Worm (Caenorhabditis elegans): ENCODE results near the gene Y71H2AR.2.

The Y71H2AR.2 gene

DNA sequence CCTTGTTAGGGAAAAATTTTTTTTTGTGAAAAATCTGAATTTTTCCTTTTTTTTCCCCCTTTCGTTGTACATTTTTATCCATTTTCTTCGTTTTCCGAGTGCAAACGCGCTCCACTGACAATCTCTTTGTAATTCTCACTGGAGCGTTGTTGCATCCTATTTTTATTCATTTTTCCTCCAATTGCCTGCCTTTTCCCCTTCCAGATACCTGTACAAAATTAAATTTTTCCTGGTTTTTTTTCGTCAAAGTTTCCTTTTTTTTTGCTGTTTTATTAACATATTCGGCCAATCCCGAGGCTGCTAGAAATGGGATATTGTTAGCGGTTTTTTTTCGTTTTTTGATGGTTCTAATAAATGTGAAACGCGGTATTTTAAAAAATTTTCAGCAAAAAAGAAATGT lies 29.3 kb downstream of the Y71H2AR.2 start (continued):
- TF ChIP-seq B0261.1 (tag; optimal IDR thresholded peaks at IDR 0.05), result peak; percentile 4
- no peak for TF ChIP-seq snpc-1.1 (tag; optimal IDR thresholded peaks at IDR 0.05; ENCODE audit: insufficient read depth)
- TF ChIP-seq nfya-1 (tag; optimal IDR thresholded peaks at IDR 0.05; ENCODE audit: borderline replicate concordance, insufficient read depth), result no peak
- TF ChIP-seq T26A5.8 (tag; optimal IDR thresholded peaks at IDR 0.05), result peak; percentile 19
- TF ChIP-seq snpc-3.4 (tag; optimal IDR thresholded peaks at IDR 0.05), result no peak
- TF ChIP-seq xnd-1 (tag; optimal IDR thresholded peaks at IDR 0.05), result peak; percentile 7
- 0 out of 2 replicates have a peak, but pooled peaks have one; percentile 26 for TF ChIP-seq C17E4.6 (GFP tag; IDR thresholded peaks at IDR 0.05)
- TF ChIP-seq ztf-28 (GFP tag; IDR thresholded peaks at IDR 0.05), result no peak
- TF ChIP-seq tbp1 (GFP tag; optimal IDR thresholded peaks at IDR 0.05), result no peak
- no peak for TF ChIP-seq mel-28 (tag; optimal IDR thresholded peaks at IDR 0.05; ENCODE audit: borderline replicate concordance)
- TF ChIP-seq nfyb-1 (GFP tag; IDR thresholded peaks at IDR 0.05), result peak; percentile 24; the same call in 1 of the 2 replicates
- no peak for TF ChIP-seq ztf-26 (tag; optimal IDR thresholded peaks at IDR 0.05)
- peak; percentile 52 for TF ChIP-seq fkh-3 (tag; optimal IDR thresholded peaks at IDR 0.05)
- TF ChIP-seq nhr-179 (tag; optimal IDR thresholded peaks at IDR 0.05), result no peak
- TF ChIP-seq sdz-38 (tag; optimal IDR thresholded peaks at IDR 0.05), result no peak
- TF ChIP-seq akir-1 (GFP tag; optimal IDR thresholded peaks at IDR 0.05), result no peak
- no peak for TF ChIP-seq cebp-2 (GFP tag; IDR thresholded peaks at IDR 0.05)
- peak; percentile 94 for TF ChIP-seq hrde-1 (tag; optimal IDR thresholded peaks at IDR 0.05; ENCODE audit: borderline replicate concordance)
- TF ChIP-seq pha-4 (tag; optimal IDR thresholded peaks at IDR 0.05), result no peak

DNA sequence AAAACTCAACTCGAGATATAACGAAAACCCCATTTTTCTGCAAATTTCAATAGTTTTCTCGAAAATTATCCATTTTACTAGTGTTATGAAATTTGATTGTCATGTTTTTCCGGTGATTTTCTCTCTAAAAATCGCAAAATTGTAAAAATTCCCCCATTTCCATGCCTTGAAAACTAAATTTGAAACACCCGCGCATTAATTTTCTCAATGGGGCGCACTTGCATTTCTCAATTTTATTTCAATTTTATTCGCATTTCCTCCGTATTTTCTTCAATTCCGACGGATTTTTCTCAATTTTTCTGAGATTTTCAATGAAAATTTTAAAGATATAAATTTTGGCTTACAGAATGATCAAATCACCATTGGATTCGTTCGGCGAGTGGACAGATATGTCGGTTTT lies 35.6 kb downstream of the Y71H2AR.2 start, which contains the start of gene Y71H2AM.3:
Gene Y71H2AM.3 (plus strand): TSS at position 347 of the 400 bp plus-strand sequence.
- TF ChIP-seq F10E7.11 (tag; optimal IDR thresholded peaks at IDR 0.05), result no peak
- no peak for TF ChIP-seq xnd-1 (tag; optimal IDR thresholded peaks at IDR 0.05)
- no peak for TF ChIP-seq hrde-1 (tag; optimal IDR thresholded peaks at IDR 0.05; ENCODE audit: borderline replicate concordance)
- TF ChIP-seq F49E8.2 (tag; optimal IDR thresholded peaks at IDR 0.05; ENCODE audit: insufficient read depth), result no peak
- peak in 2 of 3 experiments; percentile 42 to 92 for TF ChIP-seq lin-35 (GFP tag; optimal IDR thresholded peaks at IDR 0.05)
- TF ChIP-seq chd-7 (tag; optimal IDR thresholded peaks at IDR 0.05), result no peak
- no peak for TF ChIP-seq F37B4.10 (GFP tag; IDR thresholded peaks at IDR 0.05)
- TF ChIP-seq snpc-1.3 (tag; optimal IDR thresholded peaks at IDR 0.05; ENCODE audit: insufficient read depth), result peak; percentile 8
- peak; percentile 93 for TF ChIP-seq mcd-1 (GFP tag; IDR thresholded peaks at IDR 0.05)
- TF ChIP-seq mes-4 (tag; optimal IDR thresholded peaks at IDR 0.05), result no peak
- peak; percentile 93 for TF ChIP-seq lin-54 (GFP tag; optimal IDR thresholded peaks at IDR 0.05)
- TF ChIP-seq B0336.3 (GFP tag; IDR thresholded peaks at IDR 0.05), result no peak
- TF ChIP-seq D2030.7 (GFP tag; IDR thresholded peaks at IDR 0.05), result no peak
- TF ChIP-seq ztf-25 (GFP tag; IDR thresholded peaks at IDR 0.05), result no peak
- TF ChIP-seq F23B12.7 (tag; optimal IDR thresholded peaks at IDR 0.05; ENCODE audit: insufficient read depth), result no peak
- TF ChIP-seq F33H1.4 (GFP tag; IDR thresholded peaks at IDR 0.05), result peak; percentile 9; the same call in 1 of the 2 replicates
- TF ChIP-seq rcor-1 (GFP tag; IDR thresholded peaks at IDR 0.05), result no peak
- TF ChIP-seq dpl-1 (GFP tag; optimal IDR thresholded peaks at IDR 0.05), result peak; percentile 59
- peak; percentile 0 for TF ChIP-seq lin-40 (tag; optimal IDR thresholded peaks at IDR 0.05)
- TF ChIP-seq attf-3 (GFP tag; conservative IDR thresholded peaks at IDR 0.05), result no peak
- no peak for TF ChIP-seq T26A5.8 (tag; optimal IDR thresholded peaks at IDR 0.05)
- no peak for TF ChIP-seq hsf-1 (GFP tag; IDR thresholded peaks at IDR 0.05)
- TF ChIP-seq atf-7 (tag; optimal IDR thresholded peaks at IDR 0.05), result no peak
- TF ChIP-seq T07F8.4 (tag; optimal IDR thresholded peaks at IDR 0.05), result no peak
- TF ChIP-seq F57A8.1 (GFP tag; optimal IDR thresholded peaks at IDR 0.05), result no peak
- no peak for TF ChIP-seq akir-1 (GFP tag; optimal IDR thresholded peaks at IDR 0.05)
- no peak for TF ChIP-seq K12H6.12 (tag; optimal IDR thresholded peaks at IDR 0.05)
- TF ChIP-seq hlh-26 (GFP tag; conservative IDR thresholded peaks at IDR 0.05), result no peak
- TF ChIP-seq C17E4.6 (GFP tag; IDR thresholded peaks at IDR 0.05), result no peak
- no peak for TF ChIP-seq lir-1 (GFP tag; conservative IDR thresholded peaks at IDR 0.05)
- TF ChIP-seq tbx-9 (tag; optimal IDR thresholded peaks at IDR 0.05; ENCODE audit: borderline replicate concordance), result no peak
- TF ChIP-seq fkh-3 (tag; optimal IDR thresholded peaks at IDR 0.05), result no peak
- no peak for TF ChIP-seq lag-1 (GFP tag; IDR thresholded peaks at IDR 0.05)
